Worm (Caenorhabditis elegans) whole organism, L3 larva: ENCODE results near the gene aqp-11.

Source experiments
- R02D3.7 ChIP-seq: fragments of 150-350 bp; optimal IDR thresholded peaks from 2 replicates; lab custom pipeline; 2014; ENCODE audit warnings: missing biosample characterization, missing genetic modification characterization
- ama-1 ChIP-seq: fragments of 150-350 bp; optimal IDR thresholded peaks from 2 replicates; lab custom pipeline; 2018
- elt-1 ChIP-seq: fragments of 150-350 bp; optimal IDR thresholded peaks from 2 replicates; lab custom pipeline; 2014; ENCODE audit warnings: missing biosample characterization, missing genetic modification characterization
- elt-3 ChIP-seq, 3 experiments: fragments of 150-350 bp in 1 of 3; sonication (generic microtip) in 2 of 3; optimal IDR thresholded peaks; 2 replicates in 2 of 3; 4 replicates in 1 of 3; lab custom pipeline; 2014 to 2017; ENCODE audit warnings: missing biosample characterization in 3 of 3, missing genetic modification characterization in 3 of 3
- nhr-28 ChIP-seq: fragments of 150-350 bp; optimal IDR thresholded peaks from 2 replicates; lab custom pipeline; 2014; ENCODE audit warnings: missing biosample characterization, missing genetic modification characterization
- nhr-76 ChIP-seq: fragments of 150-350 bp; sonication (generic microtip); optimal IDR thresholded peaks from 5 replicates; lab custom pipeline; 2014; ENCODE audit warnings: missing biosample characterization, missing genetic modification characterization
- pqm-1 ChIP-seq: fragments of 150-350 bp; optimal IDR thresholded peaks from 2 replicates; lab custom pipeline; 2017; ENCODE audit warnings: missing biosample characterization, missing genetic modification characterization, inconsistent platforms
- skn-1 ChIP-seq: fragments of 150-350 bp; optimal IDR thresholded peaks from 2 replicates; lab custom pipeline; 2014; ENCODE audit warnings: missing biosample characterization, missing genetic modification characterization

ce11 chrIII:13669519-13669918 lies 3.6 kb upstream of the aqp-11 start:
- no peak for TF ChIP-seq elt-3 (tag; optimal IDR thresholded peaks at IDR 0.05; lab: Kevin White, UChicago)
- TF ChIP-seq nhr-76 (tag; lab: Kevin White, UChicago): no peak
- no peak for TF ChIP-seq pqm-1 (tag; lab: Kevin White, UChicago)
- no peak for TF ChIP-seq ama-1 (lab: Kevin White, UChicago)
- no peak for TF ChIP-seq nhr-28 (tag; lab: Kevin White, UChicago)
- no peak for TF ChIP-seq elt-1
- TF ChIP-seq skn-1 (tag; lab: Kevin White, UChicago): no peak
- no peak for TF ChIP-seq R02D3.7 (tag; lab: Kevin White, UChicago)
